Worm (Caenorhabditis elegans): ENCODE results near the gene F53F1.4.

Gene F53F1.4

ce11 chrV:13380178-13380577 is 30.7 kb upstream of the F53F1.4 start, which contains the start of gene ifbp-1:
Gene ifbp-1 (minus strand): TSS chrV:13380262.
- no peak for TF ChIP-seq elt-3 (tag; optimal IDR thresholded peaks at IDR 0.05)
- peak; percentile 68 for TF ChIP-seq ceh-16 (tag; optimal IDR thresholded peaks at IDR 0.05)
- no peak for TF ChIP-seq mab-5 (tag; optimal IDR thresholded peaks at IDR 0.05)
- peak; percentile 45 for TF ChIP-seq fos-1 (tag; optimal IDR thresholded peaks at IDR 0.05)
- no peak for TF ChIP-seq nhr-23 (tag; optimal IDR thresholded peaks at IDR 0.05)
- peak in 1 of 2 experiments; percentile 28 for TF ChIP-seq lsy-2 (tag; optimal IDR thresholded peaks at IDR 0.05)
- no peak for TF ChIP-seq lin-11 (tag; optimal IDR thresholded peaks at IDR 0.05)
- no peak for TF ChIP-seq unc-39 (tag; optimal IDR thresholded peaks at IDR 0.05)
- TF ChIP-seq ztf-4 (tag; optimal IDR thresholded peaks at IDR 0.05): peak; percentile 52
- no peak for TF ChIP-seq elt-1 (tag; optimal IDR thresholded peaks at IDR 0.05)
- peak; percentile 36 for TF ChIP-seq F13H6.1 (tag; optimal IDR thresholded peaks at IDR 0.05)
- no peak for TF ChIP-seq skn-1 (tag; optimal IDR thresholded peaks at IDR 0.05)
- no peak for TF ChIP-seq nhr-12 (tag; optimal IDR thresholded peaks at IDR 0.05)
- TF ChIP-seq nhr-6 (tag; optimal IDR thresholded peaks at IDR 0.05): no peak
- no peak for TF ChIP-seq dmd-4 (tag; optimal IDR thresholded peaks at IDR 0.05)
- TF ChIP-seq alr-1 (tag; optimal IDR thresholded peaks at IDR 0.05): no peak
- TF ChIP-seq nhr-25 (tag; optimal IDR thresholded peaks at IDR 0.05): peak; percentile 98
- TF ChIP-seq nhr-21 (tag; optimal IDR thresholded peaks at IDR 0.05): peak; percentile 71
- TF ChIP-seq gmeb-1 (tag; optimal IDR thresholded peaks at IDR 0.05): peak; percentile 67
- no peak for TF ChIP-seq nhr-77 (tag; optimal IDR thresholded peaks at IDR 0.05)
- no peak for TF ChIP-seq zag-1 (tag; optimal IDR thresholded peaks at IDR 0.05)
- TF ChIP-seq mbf-1 (tag; optimal IDR thresholded peaks at IDR 0.05): no peak
- peak; percentile 31 for TF ChIP-seq sem-4 (tag; optimal IDR thresholded peaks at IDR 0.05)
- no peak for TF ChIP-seq unc-62 (GFP tag; optimal IDR thresholded peaks at IDR 0.05)
- no peak for TF ChIP-seq C34F6.9 (tag; optimal IDR thresholded peaks at IDR 0.05)
- TF ChIP-seq ceh-82 (tag; optimal IDR thresholded peaks at IDR 0.05): no peak
- peak; percentile 89 for TF ChIP-seq egl-27 (tag; optimal IDR thresholded peaks at IDR 0.05)
- peak; percentile 65 for TF ChIP-seq nhr-129 (tag; optimal IDR thresholded peaks at IDR 0.05)
- no peak for TF ChIP-seq snpc-4 (tag; optimal IDR thresholded peaks at IDR 0.05)
- peak; percentile 36 to 59 for TF ChIP-seq mdl-1 (tag; optimal IDR thresholded peaks at IDR 0.05)
- TF ChIP-seq sma-3 (GFP tag; optimal IDR thresholded peaks at IDR 0.05): peak; percentile 84
- no peak for TF ChIP-seq aly-2 (tag; optimal IDR thresholded peaks at IDR 0.05)
- peak; percentile 90 for TF ChIP-seq sma-9 (GFP tag; optimal IDR thresholded peaks at IDR 0.05)
- no peak for TF ChIP-seq sma-9 (tag; optimal IDR thresholded peaks at IDR 0.05)
- peak; percentile 73 for TF ChIP-seq crh-2 (tag; optimal IDR thresholded peaks at IDR 0.05)
- no peak for TF ChIP-seq peb-1 (tag; optimal IDR thresholded peaks at IDR 0.05)
- TF ChIP-seq ama-1 (optimal IDR thresholded peaks at IDR 0.05): no peak
- TF ChIP-seq nhr-10 (tag; optimal IDR thresholded peaks at IDR 0.05): no peak
- TF ChIP-seq nhr-11 (tag; optimal IDR thresholded peaks at IDR 0.05): no peak
- TF ChIP-seq ztf-11 (tag; optimal IDR thresholded peaks at IDR 0.05): no peak
- peak; percentile 25 for TF ChIP-seq lin-13 (GFP tag; optimal IDR thresholded peaks at IDR 0.05)
- TF ChIP-seq blmp-1 (tag; optimal IDR thresholded peaks at IDR 0.05; ENCODE audit: insufficient read depth): peak; percentile 77
- TF ChIP-seq ZK546.5 (tag; optimal IDR thresholded peaks at IDR 0.05): no peak
- no peak for TF ChIP-seq unc-55 (GFP tag; optimal IDR thresholded peaks at IDR 0.05)
- TF ChIP-seq lin-39 (tag; optimal IDR thresholded peaks at IDR 0.05): no peak
- TF ChIP-seq ztf-1 (GFP tag; conservative IDR thresholded peaks at IDR 0.05): no peak
- TF ChIP-seq Y55F3AM.14 (GFP tag; optimal IDR thresholded peaks at IDR 0.05): peak; percentile 0
- no peak for TF ChIP-seq nhr-237 (tag; optimal IDR thresholded peaks at IDR 0.05)
- TF ChIP-seq R02D3.7 (tag; optimal IDR thresholded peaks at IDR 0.05): no peak
